Fruit fly (Drosophila melanogaster) whole organism, pupa: ENCODE measurements around the gene CG33270.

Experiments
- CG10348 ChIP-seq: fragments of 200-800 bp; sonication (Bioruptor generic); IDR thresholded peaks from 2 replicates; pipeline ENCODE4 v1.3.6; 2022; ENCODE audit warnings: missing biosample characterization, missing genetic modification characterization
- CG12605 ChIP-seq: fragments of 200-800 bp; sonication (Bioruptor generic); IDR thresholded peaks from 2 replicates; pipeline ENCODE4 v1.3.6; 2022; ENCODE audit warnings: missing biosample characterization, missing genetic modification characterization
- CG13204 ChIP-seq: fragments of 200-800 bp; sonication (Bioruptor generic); optimal IDR thresholded peaks from 2 replicates; lab custom pipeline; 2018; ENCODE audit warnings: missing biosample characterization, mild to moderate bottlenecking, missing genetic modification characterization, moderate library complexity
- CG14655 ChIP-seq: fragments of 200-800 bp; sonication (Bioruptor generic); optimal IDR thresholded peaks from 3 replicates; lab custom pipeline; 2017; ENCODE audit warnings: mild to moderate bottlenecking, missing biosample characterization, missing genetic modification reagents, missing genetic modification characterization
- CG15710 ChIP-seq: fragments of 200-800 bp; sonication (Bioruptor generic); optimal IDR thresholded peaks from 2 replicates; lab custom pipeline; 2018; ENCODE audit warnings: missing biosample characterization, mild to moderate bottlenecking, missing genetic modification characterization, moderate library complexity
- CG17806 ChIP-seq: fragments of 200-800 bp; sonication (Bioruptor generic); optimal IDR thresholded peaks from 2 replicates; lab custom pipeline; 2018; ENCODE audit warnings: missing biosample characterization, mild to moderate bottlenecking, missing genetic modification characterization, moderate library complexity
- CG32121 ChIP-seq: fragments of 200-800 bp; sonication (Bioruptor generic); IDR thresholded peaks from 2 replicates; pipeline ENCODE4 v1.3.6; 2022; ENCODE audit warnings: missing biosample characterization, missing genetic modification characterization
- CG34367 ChIP-seq: fragments of 200-800 bp; sonication (Bioruptor generic); optimal IDR thresholded peaks from 2 replicates; lab custom pipeline; 2018; ENCODE audit warnings: missing biosample characterization, mild to moderate bottlenecking, missing genetic modification characterization
- CG4496 ChIP-seq: fragments of 200-800 bp; sonication (Bioruptor generic); IDR thresholded peaks from 3 replicates; pipeline ENCODE4 v1.3.6; 2022; ENCODE audit warnings: missing biosample characterization, missing genetic modification characterization
- CG8159 ChIP-seq: fragments of 200-800 bp; sonication (Bioruptor generic); optimal IDR thresholded peaks from 3 replicates; lab custom pipeline; 2018; ENCODE audit warnings: missing biosample characterization, mild to moderate bottlenecking, missing genetic modification characterization, moderate library complexity
- CG8301 ChIP-seq: fragments of 200-800 bp; sonication (Bioruptor generic); optimal IDR thresholded peaks from 2 replicates; lab custom pipeline; 2018; ENCODE audit warnings: missing biosample characterization, mild to moderate bottlenecking, missing genetic modification characterization
- CG9948 ChIP-seq: fragments of 200-800 bp; sonication (Bioruptor generic); optimal IDR thresholded peaks from 2 replicates; lab custom pipeline; 2018; ENCODE audit warnings: missing biosample characterization, mild to moderate bottlenecking, missing genetic modification characterization, moderate library complexity
- D1 ChIP-seq: fragments of 200-800 bp; sonication (Bioruptor generic); optimal IDR thresholded peaks from 2 replicates; lab custom pipeline; 2018; ENCODE audit warnings: missing biosample characterization, mild to moderate bottlenecking, missing genetic modification characterization, moderate library complexity
- EcR ChIP-seq: fragments of 200-800 bp; sonication (Bioruptor generic); optimal IDR thresholded peaks from 3 replicates; lab custom pipeline; 2019; ENCODE audit warnings: missing biosample characterization, missing genetic modification characterization, mild to moderate bottlenecking, moderate library complexity, missing genetic modification reagents
- Ets98B ChIP-seq: fragments of 200-800 bp; sonication (Bioruptor generic); IDR thresholded peaks from 2 replicates; pipeline ENCODE4 v1.3.6; 2022; ENCODE audit warnings: missing biosample characterization, missing genetic modification characterization
- Pif1A ChIP-seq: fragments of 200-800 bp; sonication (Bioruptor generic); optimal IDR thresholded peaks from 3 replicates; lab custom pipeline; 2016; ENCODE audit warnings: missing biosample characterization, missing genetic modification characterization
- Pif1B ChIP-seq: fragments of 200-800 bp; sonication (Bioruptor generic); optimal IDR thresholded peaks from 3 replicates; lab custom pipeline; 2016; ENCODE audit warnings: missing biosample characterization, missing genetic modification characterization
- Snoo ChIP-seq: fragments of 200-800 bp; sonication (Bioruptor generic); optimal IDR thresholded peaks from 3 replicates; lab custom pipeline; 2017; ENCODE audit warnings: missing biosample characterization, mild to moderate bottlenecking, missing genetic modification characterization, inconsistent platforms
- fd96Ca ChIP-seq: fragments of 200-800 bp; sonication (Bioruptor generic); IDR thresholded peaks from 3 replicates; pipeline ENCODE4 v1.3.6; 2022; ENCODE audit warnings: missing biosample characterization, missing genetic modification characterization
- gl ChIP-seq: fragments of 200-800 bp; sonication (Bioruptor generic); optimal IDR thresholded peaks from 2 replicates; lab custom pipeline; 2018; ENCODE audit warnings: missing biosample characterization, mild to moderate bottlenecking, missing genetic modification characterization
- rn ChIP-seq: fragments of 200-800 bp; sonication (Bioruptor generic); IDR thresholded peaks from 2 replicates; pipeline ENCODE4 v1.3.6; 2022; ENCODE audit warnings: missing biosample characterization, missing genetic modification characterization

Gene CG33270

dm6 chr3L:11540330-11540702 lies 38.1 kb downstream of the CG33270 start:
- TF ChIP-seq D1 (tag; lab: Kevin White, UChicago) (no peak), gl (tag; lab: Kevin White, UChicago) (no peak), EcR (GFP tag; lab: Kevin White, UChicago) (no peak), CG17806 (tag; lab: Kevin White, UChicago) (no peak), CG34367 (tag; lab: Kevin White, UChicago) (no peak), Snoo (tag; lab: Kevin White, UChicago) (no peak), CG14655 (GFP tag; lab: Kevin White, UChicago) (no peak), CG8301 (tag; lab: Kevin White, UChicago) (no peak)

- no peak for TF ChIP-seq CG4496
- no peak for TF ChIP-seq Ets98B
- no peak for TF ChIP-seq CG8159
- TF ChIP-seq CG32121, result no peak
- TF ChIP-seq D1 (tag; lab: Kevin White, UChicago), result no peak
- TF ChIP-seq CG12605, result no peak
- no peak for TF ChIP-seq rn (GFP tag; lab: Robert Waterston, UW)
- TF ChIP-seq CG14655 (GFP tag; lab: Kevin White, UChicago), result no peak
- TF ChIP-seq Pif1B, result no peak
- TF ChIP-seq CG34367 (tag; lab: Kevin White, UChicago), result no peak
- TF ChIP-seq CG9948, result no peak
- TF ChIP-seq CG10348 (GFP tag; lab: Robert Waterston, UW), result no peak
- TF ChIP-seq CG8301 (tag; lab: Kevin White, UChicago), result no peak
- TF ChIP-seq Pif1A (GFP tag; lab: Kevin White, UChicago), result no peak
- TF ChIP-seq CG17806 (tag; lab: Kevin White, UChicago), result no peak
- no peak for TF ChIP-seq CG15710
- no peak for TF ChIP-seq Snoo (tag; lab: Kevin White, UChicago)
- TF ChIP-seq CG13204 (GFP tag; lab: Kevin White, UChicago), result no peak
Measured at dm6 chr3L:11539511-11540329, 38.7 kb downstream of the CG33270 start.

dm6 chr3L:11536767-11537419 lies 41.5 kb downstream of the CG33270 start:
- TF ChIP-seq CG10348 (GFP tag; lab: Robert Waterston, UW) (no peak), CG9948 (peak; percentile 12), Pif1B (no peak), EcR (GFP tag; lab: Kevin White, UChicago) (no peak), CG14655 (GFP tag; lab: Kevin White, UChicago) (peak; percentile 42), rn (GFP tag; lab: Robert Waterston, UW) (0 out of 2 replicates have a peak, but pooled peaks have one; percentile 18), CG4496 (peak; percentile 56; the same call in 2 of the 3 replicates), CG8301 (tag; lab: Kevin White, UChicago) (peak; percentile 63), Snoo (tag; lab: Kevin White, UChicago) (no peak), Pif1A (GFP tag; lab: Kevin White, UChicago) (peak; percentile 31), CG32121 (peak; percentile 34; the same call in 1 of the 2 replicates), Ets98B (peak; percentile 14; the same call in 1 of the 2 replicates), gl (tag; lab: Kevin White, UChicago) (no peak), D1 (tag; lab: Kevin White, UChicago) (no peak), CG17806 (tag; lab: Kevin White, UChicago) (no peak), fd96Ca (GFP tag; lab: Robert Waterston, UW) (no peak; the same call in 2 of the 3 replicates)

- TF ChIP-seq gl (tag; lab: Kevin White, UChicago), result no peak
- peak; percentile 75; the same call in 2 of the 3 replicates for TF ChIP-seq CG4496
- no peak for TF ChIP-seq fd96Ca (GFP tag; lab: Robert Waterston, UW)
- TF ChIP-seq D1 (tag; lab: Kevin White, UChicago), result no peak
- peak; percentile 23 for TF ChIP-seq CG14655 (GFP tag; lab: Kevin White, UChicago)
- TF ChIP-seq CG12605, result 0 out of 2 replicates have a peak, but pooled peaks have one; percentile 18
- TF ChIP-seq CG8159, result peak; percentile 10
- TF ChIP-seq EcR (GFP tag; lab: Kevin White, UChicago), result no peak
- TF ChIP-seq Ets98B, result peak; percentile 56; the same call in 1 of the 2 replicates
- 0 out of 2 replicates have a peak, but pooled peaks have one; percentile 7 for TF ChIP-seq CG32121
- TF ChIP-seq CG9948, result no peak
Measured at dm6 chr3L:11536132-11536531, 42.3 kb downstream of the CG33270 start.

dm6 chr3L:11534391-11535246 lies 43.8 kb downstream of the CG33270 start:
- TF ChIP-seq CG9948 (no peak), CG12605 (peak; percentile 53), CG17806 (tag; lab: Kevin White, UChicago) (no peak), Pif1A (GFP tag; lab: Kevin White, UChicago) (no peak), D1 (tag; lab: Kevin White, UChicago) (no peak), Ets98B (peak; percentile 52), gl (tag; lab: Kevin White, UChicago) (no peak), CG32121 (peak; percentile 39), CG14655 (GFP tag; lab: Kevin White, UChicago) (peak; percentile 29), EcR (GFP tag; lab: Kevin White, UChicago) (no peak), CG15710 (no peak), CG4496 (peak; percentile 65), fd96Ca (GFP tag; lab: Robert Waterston, UW) (peak; percentile 56; the same call in 2 of the 3 replicates), Pif1B (no peak), CG13204 (GFP tag; lab: Kevin White, UChicago) (no peak), CG10348 (GFP tag; lab: Robert Waterston, UW) (no peak), rn (GFP tag; lab: Robert Waterston, UW) (no peak), CG8301 (tag; lab: Kevin White, UChicago) (no peak), Snoo (tag; lab: Kevin White, UChicago) (peak; percentile 8), CG8159 (no peak), CG34367 (tag; lab: Kevin White, UChicago) (no peak)
